Worm (Caenorhabditis elegans) whole organism, L1 larva: ENCODE data around the gene del-7.

Experiments used
- aly-2 ChIP-seq: fragments of 150-350 bp; optimal IDR thresholded peaks from 2 replicates; lab custom pipeline; 2014; ENCODE audit warnings: missing biosample characterization, missing genetic modification characterization
- elt-3 ChIP-seq, 6 experiments: fragments of 150-350 bp in 1 of 6; sonication (generic microtip); optimal IDR thresholded peaks; 2 replicates each; lab custom pipeline; 2017 to 2018; ENCODE audit warnings: missing biosample characterization in 6 of 6, missing genetic modification characterization in 6 of 6, inconsistent platforms in 1 of 6
- lin-13 ChIP-seq: fragments of 150-350 bp; optimal IDR thresholded peaks from 2 replicates; lab custom pipeline; 2014; ENCODE audit warnings: missing biosample characterization, missing genetic modification reagents, missing genetic modification characterization
- nhr-28 ChIP-seq: fragments of 150-350 bp; optimal IDR thresholded peaks from 2 replicates; lab custom pipeline; 2014; ENCODE audit warnings: missing biosample characterization, missing genetic modification characterization
- skn-1 ChIP-seq: fragments of 150-350 bp; optimal IDR thresholded peaks from 2 replicates; lab custom pipeline; 2014; ENCODE audit warnings: missing biosample characterization, missing genetic modification characterization

DNA sequence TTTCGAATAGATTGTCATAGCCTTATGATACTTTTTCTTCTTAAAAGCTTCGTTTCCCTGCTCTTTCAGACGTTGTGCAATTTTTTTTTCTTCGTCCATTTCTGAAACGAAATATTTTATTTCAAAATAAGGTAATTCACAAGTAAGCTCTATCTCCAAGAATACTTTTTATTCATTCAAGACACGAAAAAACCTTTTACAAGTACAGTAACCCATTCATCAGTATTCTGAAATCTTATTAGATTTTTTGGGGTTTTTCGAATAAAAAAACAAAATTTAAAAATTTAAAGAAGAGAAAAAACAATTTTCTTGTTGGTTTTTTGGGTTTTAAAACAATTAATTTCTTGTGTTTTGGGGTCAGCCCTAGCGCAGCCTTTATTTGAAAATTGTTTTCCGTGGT, 18.6 kb downstream of the del-7 start, which contains the start of gene rpap-3:
- TF ChIP-seq nhr-28 (tag; lab: Kevin White, UChicago) (no peak), lin-13 (GFP tag; lab: Kevin White, UChicago) (no peak), aly-2 (tag; lab: Kevin White, UChicago) (no peak), skn-1 (tag; lab: Kevin White, UChicago) (no peak), elt-3 (tag; optimal IDR thresholded peaks at IDR 0.05; lab: Kevin White, UChicago) (no peak)
